Worm (Caenorhabditis elegans) whole organism, young adult: ENCODE results near the gene Y32B12C.1.

Experiments
- ccch-3 ChIP-seq: fragments of 200-800 bp; sonication (Bioruptor generic); optimal IDR thresholded peaks from 2 replicates; lab custom pipeline; 2018; ENCODE audit warnings: mild to moderate bottlenecking, missing genetic modification characterization, missing compliant biosample characterization
- lsl-1 ChIP-seq: fragments of 200-800 bp; sonication (Bioruptor generic); optimal IDR thresholded peaks from 2 replicates; lab custom pipeline; 2018; ENCODE audit warnings: mild to moderate bottlenecking, missing genetic modification characterization, moderate library complexity, missing compliant biosample characterization
- nhr-90 ChIP-seq: sonication (generic microtip); optimal IDR thresholded peaks from 2 replicates; lab custom pipeline; 2016; ENCODE audit warnings: missing genotype, mild to moderate bottlenecking, missing genetic modification characterization, missing compliant biosample characterization

DNA sequence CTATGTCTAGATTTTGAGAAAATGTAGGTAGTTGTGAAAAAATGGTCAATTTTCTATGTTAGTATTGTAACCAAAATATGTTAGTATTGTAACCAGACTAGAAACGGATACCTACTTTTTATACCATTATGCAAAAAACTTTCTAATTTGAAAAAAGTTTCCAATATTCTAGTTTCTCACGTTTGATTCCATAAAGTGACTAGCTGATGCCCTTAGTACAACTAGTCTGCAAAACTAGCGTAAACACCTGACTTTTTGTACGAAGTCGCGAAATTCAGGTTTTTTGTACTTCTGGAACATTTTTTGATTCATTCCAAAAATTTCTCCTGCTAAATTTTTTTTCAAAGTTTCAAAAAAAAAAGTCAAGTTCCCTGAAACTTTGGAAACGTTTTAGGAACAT is 38.4 kb upstream of the Y32B12C.1 start:
- TF ChIP-seq lsl-1 (GFP tag; lab: Kevin White, UChicago) (no peak), ccch-3 (GFP tag; lab: Kevin White, UChicago) (no peak), nhr-90 (no peak)
